Worm (Caenorhabditis elegans) whole organism, L1 larva: ENCODE data around the gene wdr-83.

Experiments used
- C16A3.4 ChIP-seq: fragments of 150-350 bp; optimal IDR thresholded peaks from 2 replicates; lab custom pipeline; 2014; ENCODE audit warnings: missing biosample characterization, missing genetic modification characterization
- C34B4.2 ChIP-seq: sonication (generic microtip); optimal IDR thresholded peaks from 2 replicates; lab custom pipeline; 2017; ENCODE audit warnings: mild to moderate bottlenecking, missing genetic modification characterization, missing compliant biosample characterization
- aha-1 ChIP-seq: fragments of 150-350 bp; optimal IDR thresholded peaks from 2 replicates; lab custom pipeline; 2014; ENCODE audit warnings: missing biosample characterization, missing genetic modification characterization
- alr-1 ChIP-seq: fragments of 200-800 bp; sonication (Bioruptor generic); optimal IDR thresholded peaks from 2 replicates; lab custom pipeline; 2018; ENCODE audit warnings: borderline replicate concordance, mild to moderate bottlenecking, missing genetic modification characterization, missing compliant biosample characterization
- aly-2 ChIP-seq: fragments of 150-350 bp; optimal IDR thresholded peaks from 2 replicates; lab custom pipeline; 2014; ENCODE audit warnings: missing biosample characterization, missing genetic modification characterization
- ama-1 ChIP-seq: fragments of 150-350 bp; optimal IDR thresholded peaks from 2 replicates; lab custom pipeline; 2014
- blmp-1 ChIP-seq: fragments of 150-350 bp; optimal IDR thresholded peaks from 2 replicates; lab custom pipeline; 2014; ENCODE audit warnings: missing biosample characterization, missing genetic modification characterization
- ceh-63 ChIP-seq: fragments of 200-800 bp; sonication (Bioruptor generic); optimal IDR thresholded peaks from 2 replicates; lab custom pipeline; 2018; ENCODE audit warnings: mild to moderate bottlenecking, missing genetic modification characterization, missing compliant biosample characterization
- ceh-8 ChIP-seq: fragments of 200-800 bp; sonication (Bioruptor generic); optimal IDR thresholded peaks from 2 replicates; lab custom pipeline; 2018; ENCODE audit warnings: mild to moderate bottlenecking, missing genetic modification characterization, moderate library complexity, missing compliant biosample characterization
- ces-1 ChIP-seq: fragments of 150-350 bp; optimal IDR thresholded peaks from 2 replicates; lab custom pipeline; 2014; ENCODE audit warnings: missing biosample characterization, missing genetic modification reagents, missing genetic modification characterization
- dpl-1 ChIP-seq, 3 experiments: fragments of 150-350 bp in 2 of 3; sonication (generic microtip) in 1 of 3; optimal IDR thresholded peaks; 2 replicates each; lab custom pipeline; 2014 to 2017; ENCODE audit warnings: missing biosample characterization in 3 of 3, missing genetic modification characterization in 3 of 3, missing genetic modification reagents in 3 of 3
- efl-1 ChIP-seq, 4 experiments: fragments of 150-350 bp; optimal IDR thresholded peaks in 3 of 4; peaks in 1 of 4; 1 replicate in 1 of 4; 2 replicates in 3 of 4; lab custom pipeline; 2014; ENCODE audit warnings: missing biosample characterization in 2 of 4, missing genetic modification characterization in 2 of 4, missing genetic modification reagents in 2 of 4
- efl-3 ChIP-seq: fragments of 200-800 bp; sonication (Bioruptor generic); optimal IDR thresholded peaks from 2 replicates; lab custom pipeline; 2018; ENCODE audit warnings: mild to moderate bottlenecking, missing genetic modification characterization, missing compliant biosample characterization
- elt-2 ChIP-seq: sonication (generic microtip); optimal IDR thresholded peaks from 2 replicates; lab custom pipeline; 2016; ENCODE audit warnings: missing genetic modification characterization, mild to moderate bottlenecking, inconsistent platforms, missing compliant biosample characterization, missing genetic modification reagents
- ets-5 ChIP-seq: fragments of 200-800 bp; sonication (Bioruptor generic); IDR thresholded peaks from 2 replicates; pipeline ENCODE4 v1.3.6; 2022; ENCODE audit warnings: missing genetic modification characterization, missing compliant biosample characterization
- fkh-4 ChIP-seq: sonication (generic microtip); optimal IDR thresholded peaks from 2 replicates; lab custom pipeline; 2016; ENCODE audit warnings: missing compliant biosample characterization, missing genetic modification characterization, borderline replicate concordance
- grh-1 ChIP-seq: fragments of 200-800 bp; sonication (Bioruptor generic); IDR thresholded peaks from 2 replicates; pipeline ENCODE4 v1.3.6; 2022; ENCODE audit warnings: missing genetic modification reagents, missing genetic modification characterization, missing compliant biosample characterization
- hlh-4 ChIP-seq: sonication (generic microtip); optimal IDR thresholded peaks from 2 replicates; lab custom pipeline; 2016; ENCODE audit warnings: mild to moderate bottlenecking, missing genetic modification characterization, missing compliant biosample characterization
- irx-1 ChIP-seq: sonication (generic microtip); optimal IDR thresholded peaks from 2 replicates; lab custom pipeline; 2016; ENCODE audit warnings: missing genetic modification characterization, missing compliant biosample characterization
- jun-1 ChIP-seq: fragments of 150-350 bp; optimal IDR thresholded peaks from 2 replicates; lab custom pipeline; 2014; ENCODE audit warnings: missing biosample characterization, missing genetic modification reagents, missing genetic modification characterization
- lir-3 ChIP-seq: sonication (generic microtip); optimal IDR thresholded peaks from 2 replicates; lab custom pipeline; 2016; ENCODE audit warnings: mild to moderate bottlenecking, missing genetic modification characterization, moderate library complexity, missing compliant biosample characterization; ENCODE audit not compliant: poor library complexity
- mef-2 ChIP-seq: fragments of 150-350 bp; optimal IDR thresholded peaks from 2 replicates; lab custom pipeline; 2014; ENCODE audit warnings: missing biosample characterization, missing genetic modification characterization
- nhr-12 ChIP-seq: sonication (generic microtip); optimal IDR thresholded peaks from 2 replicates; lab custom pipeline; 2017; ENCODE audit warnings: missing biosample characterization, missing genetic modification characterization
- nhr-19 ChIP-seq: fragments of 200-800 bp; sonication (Bioruptor generic); conservative IDR thresholded peaks from 2 replicates; pipeline ENCODE4 v1.3.6; 2022; ENCODE audit warnings: missing genetic modification characterization, missing compliant biosample characterization
- nhr-20 ChIP-seq: sonication (generic microtip); optimal IDR thresholded peaks from 2 replicates; lab custom pipeline; 2016; ENCODE audit warnings: mild to moderate bottlenecking, missing genetic modification characterization, missing compliant biosample characterization
- nhr-237 ChIP-seq: fragments of 150-350 bp; optimal IDR thresholded peaks from 2 replicates; lab custom pipeline; 2014; ENCODE audit warnings: missing biosample characterization, missing genetic modification characterization
- nhr-28 ChIP-seq: fragments of 150-350 bp; optimal IDR thresholded peaks from 2 replicates; lab custom pipeline; 2014; ENCODE audit warnings: missing biosample characterization, missing genetic modification characterization
- nhr-71 ChIP-seq: sonication (generic microtip); optimal IDR thresholded peaks from 2 replicates; lab custom pipeline; 2016; ENCODE audit warnings: mild to moderate bottlenecking, missing genetic modification characterization, moderate library complexity, missing compliant biosample characterization
- nhr-76 ChIP-seq: sonication (generic microtip); optimal IDR thresholded peaks from 2 replicates; lab custom pipeline; 2017; ENCODE audit warnings: missing biosample characterization, missing genetic modification characterization
- nhr-77 ChIP-seq: fragments of 150-350 bp; optimal IDR thresholded peaks from 2 replicates; lab custom pipeline; 2014; ENCODE audit warnings: missing biosample characterization, missing genetic modification characterization
- nhr-84 ChIP-seq: sonication (generic microtip); optimal IDR thresholded peaks from 2 replicates; lab custom pipeline; 2017; ENCODE audit warnings: missing biosample characterization, missing genetic modification characterization
- nhr-85 ChIP-seq: sonication (generic microtip); peaks from one replicate; lab custom pipeline; 2016; ENCODE audit warnings: missing genetic modification characterization, inconsistent platforms, missing compliant biosample characterization
- nhr-90 ChIP-seq: sonication (generic microtip); optimal IDR thresholded peaks from 2 replicates; lab custom pipeline; 2016; ENCODE audit warnings: mild to moderate bottlenecking, missing genetic modification characterization, missing compliant biosample characterization; ENCODE audit not compliant: poor library complexity
- pag-3 ChIP-seq: sonication (generic microtip); optimal IDR thresholded peaks from 2 replicates; lab custom pipeline; 2017; ENCODE audit warnings: missing genetic modification characterization, mild to moderate bottlenecking, missing compliant biosample characterization, antibody characterized with exemption, borderline replicate concordance; ENCODE audit not compliant: insufficient read depth
- pqm-1 ChIP-seq: sonication (generic microtip); optimal IDR thresholded peaks from 3 replicates; lab custom pipeline; 2017; ENCODE audit warnings: missing biosample characterization, missing genetic modification characterization
- rnt-1 ChIP-seq: sonication (generic microtip); optimal IDR thresholded peaks from 2 replicates; lab custom pipeline; 2016; ENCODE audit warnings: mild to moderate bottlenecking, missing genetic modification characterization, moderate library complexity, missing compliant biosample characterization
- skn-1 ChIP-seq: fragments of 150-350 bp; optimal IDR thresholded peaks from 2 replicates; lab custom pipeline; 2014; ENCODE audit warnings: missing biosample characterization, missing genetic modification characterization
- snpc-4 ChIP-seq: fragments of 150-350 bp; optimal IDR thresholded peaks from 2 replicates; lab custom pipeline; 2014; ENCODE audit warnings: missing biosample characterization, missing genetic modification characterization
- snu-23 ChIP-seq: sonication (generic microtip); optimal IDR thresholded peaks from 2 replicates; lab custom pipeline; 2016; ENCODE audit warnings: missing genetic modification characterization, missing compliant biosample characterization
- sptf-1 ChIP-seq: fragments of 150-350 bp; optimal IDR thresholded peaks from 2 replicates; lab custom pipeline; 2014; ENCODE audit warnings: missing biosample characterization, missing genetic modification characterization
- sup-37 ChIP-seq: fragments of 200-800 bp; sonication (Bioruptor generic); optimal IDR thresholded peaks from 2 replicates; lab custom pipeline; 2018; ENCODE audit warnings: mild to moderate bottlenecking, missing genetic modification characterization, missing compliant biosample characterization
- swsn-7 ChIP-seq: sonication (generic microtip); optimal IDR thresholded peaks from 2 replicates; lab custom pipeline; 2016; ENCODE audit warnings: missing genetic modification characterization, missing compliant biosample characterization
- tbx-2 ChIP-seq: sonication (generic microtip); optimal IDR thresholded peaks from 2 replicates; lab custom pipeline; 2016; ENCODE audit warnings: missing genetic modification characterization, missing compliant biosample characterization
- tlp-1 ChIP-seq: fragments of 150-350 bp; optimal IDR thresholded peaks from 2 replicates; lab custom pipeline; 2014; ENCODE audit warnings: missing biosample characterization, missing genetic modification characterization
- unc-30 ChIP-seq: sonication (generic microtip); optimal IDR thresholded peaks from 2 replicates; lab custom pipeline; 2017; ENCODE audit warnings: missing biosample characterization, missing genetic modification characterization
- unc-62 ChIP-seq: fragments of 150-350 bp; optimal IDR thresholded peaks from 2 replicates; lab custom pipeline; 2014; ENCODE audit warnings: missing biosample characterization, missing genetic modification reagents, missing genetic modification characterization
- unc-86 ChIP-seq: sonication (generic microtip); optimal IDR thresholded peaks from 2 replicates; lab custom pipeline; 2016; ENCODE audit warnings: missing genetic modification characterization, missing compliant biosample characterization
- unc-98 ChIP-seq: fragments of 200-800 bp; sonication (Bioruptor generic); IDR thresholded peaks from 2 replicates; pipeline ENCODE4 v1.3.6; 2022; ENCODE audit warnings: missing genetic modification characterization, missing compliant biosample characterization
- vab-15 ChIP-seq: sonication (generic microtip); optimal IDR thresholded peaks from 2 replicates; lab custom pipeline; 2017; ENCODE audit warnings: missing genotype, mild to moderate bottlenecking, missing genetic modification characterization, missing compliant biosample characterization
- zag-1 ChIP-seq: fragments of 150-350 bp; optimal IDR thresholded peaks from 2 replicates; lab custom pipeline; 2014; ENCODE audit warnings: missing biosample characterization, missing genetic modification characterization
- zip-4 ChIP-seq: fragments of 200-800 bp; sonication (Bioruptor generic); optimal IDR thresholded peaks from 2 replicates; lab custom pipeline; 2018; ENCODE audit warnings: mild to moderate bottlenecking, missing genetic modification characterization, moderate library complexity, missing compliant biosample characterization

wdr-83 gene

ce11 chrII:5048185-5048795 is 16.8 kb upstream of the wdr-83 start (continued):
- TF ChIP-seq fkh-4 (tag; lab: Kevin White, UChicago) (no peak), swsn-7 (no peak), nhr-12 (tag; lab: Kevin White, UChicago) (no peak), snpc-4 (no peak), ceh-8 (GFP tag; lab: Kevin White, UChicago) (no peak), unc-86 (no peak), ces-1 (no peak), ets-5 (GFP tag; lab: Robert Waterston, UW) (no peak), efl-3 (GFP tag; lab: Kevin White, UChicago) (no peak), zag-1 (tag; lab: Kevin White, UChicago) (no peak), nhr-71 (peak; percentile 23), hlh-4 (no peak), mef-2 (tag; lab: Kevin White, UChicago) (no peak), tlp-1 (tag; lab: Kevin White, UChicago) (no peak), C34B4.2 (tag; lab: Kevin White, UChicago) (no peak), vab-15 (tag; lab: Kevin White, UChicago) (no peak), unc-98 (no peak), pag-3 (tag; lab: Kevin White, UChicago) (no peak), nhr-28 (tag; lab: Kevin White, UChicago) (no peak), nhr-20 (tag; lab: Kevin White, UChicago) (no peak)

- TF ChIP-seq nhr-84 (tag; lab: Kevin White, UChicago) (no peak), unc-98 (no peak), dpl-1 (GFP tag; optimal IDR thresholded peaks at IDR 0.05; lab: Kevin White, UChicago) (no peak), grh-1 (no peak), ceh-8 (GFP tag; lab: Kevin White, UChicago) (no peak), lir-3 (tag; lab: Kevin White, UChicago) (no peak), nhr-237 (tag; lab: Kevin White, UChicago) (no peak), blmp-1 (tag; lab: Kevin White, UChicago) (peak; percentile 29), ces-1 (no peak), aly-2 (no peak), zip-4 (no peak), ets-5 (GFP tag; lab: Robert Waterston, UW) (no peak), pqm-1 (tag; lab: Kevin White, UChicago) (no peak), jun-1 (no peak), nhr-28 (tag; lab: Kevin White, UChicago) (no peak), efl-1 (optimal IDR thresholded peaks at IDR 0.05; lab: Kevin White, UChicago) (peak; percentile 16 to 51), efl-1 (GFP tag; optimal IDR thresholded peaks at IDR 0.05 in 1 of 2; lab: Kevin White, UChicago) (peak; percentile 10 to 86), unc-62 (GFP tag; lab: Kevin White, UChicago) (no peak), C16A3.4 (tag; lab: Kevin White, UChicago) (no peak), alr-1 (no peak), ceh-63 (GFP tag; lab: Kevin White, UChicago) (no peak), fkh-4 (tag; lab: Kevin White, UChicago) (no peak), nhr-77 (tag; lab: Kevin White, UChicago) (no peak), aha-1 (tag; lab: Kevin White, UChicago) (no peak), rnt-1 (peak; percentile 38), nhr-76 (tag; lab: Kevin White, UChicago) (no peak), unc-30 (tag; lab: Kevin White, UChicago) (no peak), snpc-4 (no peak), sptf-1 (tag; lab: Kevin White, UChicago) (no peak), sup-37 (GFP tag; lab: Kevin White, UChicago) (no peak), snu-23 (GFP tag; lab: Kevin White, UChicago) (peak; percentile 37), irx-1 (tag; lab: Kevin White, UChicago) (no peak), nhr-90 (tag; lab: Kevin White, UChicago) (no peak), skn-1 (tag; lab: Kevin White, UChicago) (peak; percentile 15), tbx-2 (tag; lab: Kevin White, UChicago) (no peak), nhr-19 (GFP tag; lab: Robert Waterston, UW) (no peak), elt-2 (tag; lab: Kevin White, UChicago) (no peak), ama-1 (no peak), nhr-85 (tag; lab: Kevin White, UChicago) (peak; percentile 57)
These were observed 15.8 kb upstream of the wdr-83 start for ce11 chrII:5047279-5047678.
